Worm (Caenorhabditis elegans): ENCODE data around the gene srh-250.

DNA sequence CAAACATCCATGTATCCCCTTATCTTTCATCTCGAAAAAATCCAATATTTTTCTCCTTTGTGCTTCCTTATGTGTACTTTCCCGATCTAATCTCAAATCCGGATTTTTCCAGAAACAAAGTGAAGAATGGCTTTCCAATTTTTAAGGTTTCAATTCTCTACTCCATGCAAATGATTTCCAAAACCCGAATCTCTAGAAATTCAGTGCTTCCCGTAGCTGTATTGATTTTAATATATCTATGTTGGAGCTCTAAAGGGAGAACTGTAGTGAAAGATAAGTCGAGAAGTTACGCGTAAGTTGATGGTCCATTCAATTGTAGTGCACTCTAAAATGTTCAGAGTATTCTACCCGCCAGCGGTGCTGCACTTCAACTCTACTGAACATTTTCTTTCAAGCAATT lies 38.9 kb upstream of the srh-250 start, which contains the start of gene C17A2.4:
- TF ChIP-seq snpc-4 (GFP tag; optimal IDR thresholded peaks at IDR 0.05) (no peak), snpc-4 (tag; optimal IDR thresholded peaks at IDR 0.05) (no peak), F52B5.7 (tag; optimal IDR thresholded peaks at IDR 0.05) (no peak), lin-35 (GFP tag; optimal IDR thresholded peaks at IDR 0.05) (no peak), F39B2.1 (GFP tag; IDR thresholded peaks at IDR 0.05) (no peak), hmg-1.2 (GFP tag; IDR thresholded peaks at IDR 0.05) (no peak), let-526 (GFP tag; IDR thresholded peaks at IDR 0.05) (no peak), pha-4 (tag; optimal IDR thresholded peaks at IDR 0.05) (no peak)
